Fruit fly (Drosophila melanogaster) whole organism, embryonic: Measurements from ENCODE around the gene Sf3b3.

Experiments used
- Bgb ChIP-seq: fragments of 200-800 bp; sonication (Bioruptor generic); IDR thresholded peaks from 2 replicates; pipeline ENCODE4 v1.3.6; 2022; ENCODE audit warnings: missing biosample characterization, missing genetic modification characterization; ENCODE audit not compliant: partially characterized antibody
- Blimp-1 ChIP-seq: fragments of 200-800 bp; sonication (Bioruptor generic); optimal IDR thresholded peaks from 3 replicates; lab custom pipeline; 2018; ENCODE audit warnings: missing biosample characterization, missing genetic modification characterization, mild to moderate bottlenecking, moderate library complexity, missing genetic modification reagents
- CG10321 ChIP-seq: fragments of 200-800 bp; sonication (Bioruptor generic); IDR thresholded peaks from 2 replicates; pipeline ENCODE4 v1.3.6; 2022; ENCODE audit warnings: missing biosample characterization, missing genetic modification characterization
- CG10543 ChIP-seq: fragments of 200-800 bp; sonication (Bioruptor generic); optimal IDR thresholded peaks from 3 replicates; lab custom pipeline; 2017; ENCODE audit warnings: missing biosample characterization, mild to moderate bottlenecking, missing genetic modification characterization, moderate library complexity
- CG11504 ChIP-seq: fragments of 200-800 bp; sonication (Bioruptor generic); optimal IDR thresholded peaks from 3 replicates; lab custom pipeline; 2019; ENCODE audit warnings: missing biosample characterization, mild to moderate bottlenecking, missing genetic modification characterization, moderate library complexity
- CG12155 ChIP-seq: fragments of 200-800 bp; sonication (Bioruptor generic); optimal IDR thresholded peaks from 3 replicates; lab custom pipeline; 2016; ENCODE audit warnings: missing biosample characterization, missing genetic modification characterization
- CG12236 ChIP-seq: fragments of 200-800 bp; sonication (Bioruptor generic); optimal IDR thresholded peaks from 2 replicates; lab custom pipeline; 2016; ENCODE audit warnings: missing biosample characterization, missing genetic modification characterization
- CG1233 ChIP-seq: fragments of 200-800 bp; sonication (Bioruptor generic); optimal IDR thresholded peaks from 4 replicates; lab custom pipeline; 2018; ENCODE audit warnings: missing biosample characterization, mild to moderate bottlenecking, missing genetic modification characterization
- CG12942 ChIP-seq: fragments of 200-800 bp; sonication (Bioruptor generic); optimal IDR thresholded peaks from 3 replicates; lab custom pipeline; 2016; ENCODE audit warnings: missing biosample characterization, missing genetic modification characterization
- CG14441 ChIP-seq: fragments of 200-800 bp; sonication (Bioruptor generic); IDR thresholded peaks from 2 replicates; pipeline ENCODE4 v1.3.6; 2022; ENCODE audit warnings: missing biosample characterization, missing genetic modification characterization
- CG14710 ChIP-seq: fragments of 200-800 bp; sonication (Bioruptor generic); optimal IDR thresholded peaks from 3 replicates; lab custom pipeline; 2019; ENCODE audit warnings: missing biosample characterization, mild to moderate bottlenecking, missing genetic modification characterization, moderate library complexity
- CG14860 ChIP-seq: fragments of 200-800 bp; sonication (Bioruptor generic); IDR thresholded peaks from 3 replicates; pipeline ENCODE4 v1.3.6; 2022; ENCODE audit warnings: missing biosample characterization, missing genetic modification characterization; ENCODE audit not compliant: partially characterized antibody
- CG15269 ChIP-seq: fragments of 200-800 bp; sonication (Bioruptor generic); optimal IDR thresholded peaks from 2 replicates; lab custom pipeline; 2018; ENCODE audit warnings: missing biosample characterization, mild to moderate bottlenecking, missing genetic modification characterization, moderate library complexity
- CG17802 ChIP-seq: fragments of 200-800 bp; sonication (Bioruptor generic); optimal IDR thresholded peaks from 2 replicates; lab custom pipeline; 2018; ENCODE audit warnings: missing biosample characterization, mild to moderate bottlenecking, missing genetic modification characterization, moderate library complexity
- CG18262 ChIP-seq: fragments of 200-800 bp; optimal IDR thresholded peaks from 3 replicates; lab custom pipeline; 2019; ENCODE audit warnings: missing biosample characterization, mild to moderate bottlenecking, missing genetic modification characterization, moderate library complexity
- CG3847 ChIP-seq: fragments of 200-800 bp; sonication (Bioruptor generic); IDR thresholded peaks from 2 replicates; pipeline ENCODE4 v1.3.6; 2022; ENCODE audit warnings: missing biosample characterization, missing genetic modification characterization
- CG43689 ChIP-seq: fragments of 200-800 bp; sonication (Bioruptor generic); IDR thresholded peaks from 2 replicates; pipeline ENCODE4 v1.3.6; 2022; ENCODE audit warnings: missing biosample characterization, missing genetic modification characterization
- CG6813 ChIP-seq: fragments of 200-800 bp; sonication (Bioruptor generic); optimal IDR thresholded peaks from 2 replicates; lab custom pipeline; 2017; ENCODE audit warnings: missing biosample characterization, missing genetic modification characterization, mild to moderate bottlenecking, moderate library complexity, missing genetic modification reagents
- Camta ChIP-seq: fragments of 200-800 bp; sonication (Bioruptor generic); optimal IDR thresholded peaks from 2 replicates; lab custom pipeline; 2016; ENCODE audit warnings: missing biosample characterization, missing genetic modification characterization
- CoRest ChIP-seq: fragments of 200-800 bp; sonication (Bioruptor generic); optimal IDR thresholded peaks from 3 replicates; lab custom pipeline; 2018; ENCODE audit warnings: missing biosample characterization, mild to moderate bottlenecking, missing genetic modification characterization, moderate library complexity
- Dp ChIP-seq: fragments of 200-800 bp; sonication (Bioruptor generic); optimal IDR thresholded peaks from 2 replicates; lab custom pipeline; 2018; ENCODE audit warnings: missing biosample characterization, mild to moderate bottlenecking, missing genetic modification characterization, moderate library complexity
- HLH54F ChIP-seq: fragments of 200-800 bp; sonication (Bioruptor generic); optimal IDR thresholded peaks from 3 replicates; lab custom pipeline; 2016; ENCODE audit warnings: missing biosample characterization, missing genetic modification characterization
- Hmx ChIP-seq: fragments of 200-800 bp; sonication (Bioruptor generic); optimal IDR thresholded peaks from 2 replicates; lab custom pipeline; 2016; ENCODE audit warnings: missing biosample characterization, missing genetic modification characterization
- Hr3 ChIP-seq: fragments of 200-800 bp; sonication (Bioruptor generic); optimal IDR thresholded peaks from 3 replicates; lab custom pipeline; 2016; ENCODE audit warnings: missing biosample characterization, missing genetic modification characterization
- Mes4 ChIP-seq: fragments of 200-800 bp; sonication (Bioruptor generic); optimal IDR thresholded peaks from 2 replicates; lab custom pipeline; 2016; ENCODE audit warnings: missing biosample characterization, missing genetic modification characterization
- Myb ChIP-seq: fragments of 200-800 bp; sonication (Bioruptor generic); optimal IDR thresholded peaks from 2 replicates; lab custom pipeline; 2016; ENCODE audit warnings: missing biosample characterization, missing genetic modification characterization
- NFAT ChIP-seq: fragments of 200-800 bp; sonication (Bioruptor generic); IDR thresholded peaks from 2 replicates; pipeline ENCODE4 v1.3.6; 2022; ENCODE audit warnings: missing biosample characterization, missing genetic modification characterization
- Oli ChIP-seq: fragments of 200-800 bp; sonication (Bioruptor generic); optimal IDR thresholded peaks from 2 replicates; lab custom pipeline; 2018; ENCODE audit warnings: missing biosample characterization, mild to moderate bottlenecking, missing genetic modification characterization, moderate library complexity
- Xbp1 ChIP-seq: fragments of 200-800 bp; sonication (Bioruptor generic); optimal IDR thresholded peaks from 3 replicates; lab custom pipeline; 2016; ENCODE audit warnings: missing biosample characterization, mild to moderate bottlenecking, missing genetic modification characterization
- az2 ChIP-seq: fragments of 200-800 bp; sonication (Bioruptor generic); optimal IDR thresholded peaks from 3 replicates; lab custom pipeline; 2016; ENCODE audit warnings: missing biosample characterization, missing genetic modification characterization
- bab2 ChIP-seq: fragments of 200-800 bp; sonication (Bioruptor generic); optimal IDR thresholded peaks from 2 replicates; lab custom pipeline; 2016; ENCODE audit warnings: missing biosample characterization, missing genetic modification characterization
- gro ChIP-seq: fragments of 200-800 bp; sonication (Bioruptor generic); optimal IDR thresholded peaks from 2 replicates; lab custom pipeline; 2016; ENCODE audit warnings: missing biosample characterization, missing genetic modification characterization
- ham ChIP-seq: fragments of 200-800 bp; sonication (Bioruptor generic); IDR thresholded peaks from 2 replicates; pipeline ENCODE4 v1.3.6; 2022; ENCODE audit warnings: missing biosample characterization, missing genetic modification characterization
- insv ChIP-seq, 2 experiments: fragments of 200-800 bp; sonication (Bioruptor generic); optimal IDR thresholded peaks; 3 replicates each; lab custom pipeline; 2016 to 2018; ENCODE audit warnings: missing biosample characterization in 2 of 2, missing genetic modification characterization in 2 of 2
- inv ChIP-seq: fragments of 200-800 bp; sonication (Bioruptor generic); IDR thresholded peaks from 2 replicates; pipeline ENCODE4 v1.3.6; 2022; ENCODE audit warnings: missing biosample characterization, missing genetic modification characterization; ENCODE audit not compliant: partially characterized antibody
- jumu ChIP-seq: fragments of 200-800 bp; sonication (Bioruptor generic); optimal IDR thresholded peaks from 3 replicates; lab custom pipeline; 2016; ENCODE audit warnings: missing biosample characterization, missing genetic modification characterization
- lilli ChIP-seq: fragments of 200-800 bp; sonication (Bioruptor generic); optimal IDR thresholded peaks from 3 replicates; lab custom pipeline; 2016; ENCODE audit warnings: missing biosample characterization, missing genetic modification characterization
- nerfin-2 ChIP-seq: fragments of 200-800 bp; sonication (Bioruptor generic); IDR thresholded peaks from 2 replicates; pipeline ENCODE4 v1.3.6; 2022; ENCODE audit warnings: missing biosample characterization, missing genetic modification characterization; ENCODE audit not compliant: partially characterized antibody
- pfk ChIP-seq: fragments of 200-800 bp; sonication (Bioruptor generic); optimal IDR thresholded peaks from 2 replicates; lab custom pipeline; 2018; ENCODE audit warnings: missing biosample characterization, mild to moderate bottlenecking, missing genetic modification characterization, moderate library complexity
- phol ChIP-seq: fragments of 200-800 bp; sonication (Bioruptor generic); optimal IDR thresholded peaks from 3 replicates; lab custom pipeline; 2018; ENCODE audit warnings: missing biosample characterization, mild to moderate bottlenecking, missing genetic modification characterization, moderate library complexity
- pnt ChIP-seq: fragments of 200-800 bp; sonication (Bioruptor generic); optimal IDR thresholded peaks from 3 replicates; lab custom pipeline; 2016; ENCODE audit warnings: missing biosample characterization, missing genetic modification characterization
- prd ChIP-seq, 3 experiments: fragments of >200 bp in 2 of 3; fragments of 200-800 bp in 1 of 3; sonication (Bioruptor generic) in 1 of 3; optimal IDR thresholded peaks in 2 of 3; IDR thresholded peaks in 1 of 3; 2 replicates in 2 of 3; 3 replicates in 1 of 3; pipeline versions ENCODE4 v1.3.6 to Lab custom; 2017 to 2022; ENCODE audit warnings: missing biosample characterization in 1 of 3, missing genetic modification characterization in 1 of 3
- psq ChIP-seq: fragments of 200-800 bp; sonication (Bioruptor generic); optimal IDR thresholded peaks from 2 replicates; lab custom pipeline; 2017; ENCODE audit warnings: missing biosample characterization, missing genetic modification characterization
- ranshi ChIP-seq: fragments of 200-800 bp; sonication (Bioruptor generic); IDR thresholded peaks from 2 replicates; pipeline ENCODE4 v1.3.6; 2022; ENCODE audit warnings: missing biosample characterization, missing genetic modification characterization
- repo ChIP-seq: fragments of 200-800 bp; sonication (Bioruptor generic); optimal IDR thresholded peaks from 2 replicates; lab custom pipeline; 2016; ENCODE audit warnings: missing biosample characterization, missing genetic modification characterization
- slbo ChIP-seq: fragments of 200-800 bp; sonication (Bioruptor generic); IDR thresholded peaks from 2 replicates; pipeline ENCODE4 v1.3.6; 2022; ENCODE audit warnings: missing biosample characterization, missing genetic modification characterization
- slp2 ChIP-seq: fragments of 200-800 bp; sonication (Bioruptor generic); optimal IDR thresholded peaks from 2 replicates; lab custom pipeline; 2016; ENCODE audit warnings: missing biosample characterization, missing genetic modification characterization
- stwl ChIP-seq: fragments of 200-800 bp; sonication (Bioruptor generic); optimal IDR thresholded peaks from 3 replicates; lab custom pipeline; 2018; ENCODE audit warnings: missing biosample characterization, mild to moderate bottlenecking, missing genetic modification characterization, moderate library complexity
- sug ChIP-seq: fragments of 200-800 bp; optimal IDR thresholded peaks from 2 replicates; lab custom pipeline; 2019; ENCODE audit warnings: missing biosample characterization, mild to moderate bottlenecking, missing genetic modification characterization, moderate library complexity

The Sf3b3 gene

DNA sequence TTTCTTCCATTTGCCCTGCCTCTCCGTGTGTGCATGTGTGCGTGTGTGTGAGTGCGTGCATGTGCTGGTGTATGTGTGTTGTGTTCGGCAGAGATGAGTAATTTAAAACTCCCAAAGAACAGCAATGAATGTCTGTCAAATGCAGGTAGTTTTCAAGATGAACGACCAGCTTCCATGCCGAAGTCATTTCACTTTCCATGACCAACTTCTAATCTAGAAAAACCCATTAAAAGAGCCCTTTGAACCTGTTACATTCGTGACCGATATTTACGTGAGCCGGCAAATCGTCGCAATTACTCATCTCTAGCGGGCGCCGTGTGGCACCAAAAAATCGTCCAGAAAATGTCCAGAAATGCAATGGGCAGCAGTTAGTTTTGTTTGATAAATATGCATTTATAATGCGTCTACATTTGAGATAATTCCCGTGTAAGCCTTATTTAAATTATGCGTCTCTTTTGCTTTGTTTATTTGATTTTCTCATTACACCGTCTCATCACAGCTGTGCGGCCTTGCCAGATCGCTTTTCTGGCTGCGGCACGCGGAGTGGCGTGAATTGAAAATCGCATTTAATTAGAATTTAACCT, 39.3 kb upstream of the Sf3b3 start (continued):
- TF ChIP-seq lilli (GFP tag; lab: Kevin White, UChicago) (peak; percentile 66), az2 (GFP tag; lab: Kevin White, UChicago) (peak; percentile 46), NFAT (GFP tag; lab: Robert Waterston, UW) (0 out of 2 replicates have a peak, but pooled peaks have one; percentile 16), gro (peak; percentile 75), Hmx (GFP tag; lab: Kevin White, UChicago) (no peak), ranshi (GFP tag; lab: Robert Waterston, UW) (peak; percentile 26; the same call in 1 of the 2 replicates), ham (GFP tag; lab: Robert Waterston, UW) (no peak), CG10321 (no peak), CG11504 (peak; percentile 41), slp2 (GFP tag; lab: Kevin White, UChicago) (peak; percentile 60), CG14860 (peak; percentile 80; the same call in 2 of the 3 replicates), CG10543 (GFP tag; lab: Kevin White, UChicago) (peak; percentile 26), Myb (GFP tag; lab: Kevin White, UChicago) (peak; percentile 63), CG6813 (GFP tag; lab: Kevin White, UChicago) (no peak), CG43689 (GFP tag; lab: Robert Waterston, UW) (no peak), HLH54F (GFP tag; lab: Kevin White, UChicago) (peak; percentile 51), jumu (GFP tag; lab: Kevin White, UChicago) (peak; percentile 72), CoRest (tag; lab: Kevin White, UChicago) (peak; percentile 44), Xbp1 (peak; percentile 47), bab2 (GFP tag; lab: Kevin White, UChicago) (peak; percentile 38), prd (optimal IDR thresholded peaks at IDR 0.05; lab: Kevin White, UChicago) (no peak), prd (GFP tag; IDR thresholded peaks at IDR 0.05; lab: Robert Waterston, UW) (peak; percentile 69), CG18262 (tag; lab: Kevin White, UChicago) (no peak), insv (GFP tag; optimal IDR thresholded peaks at IDR 0.05; lab: Kevin White, UChicago) (peak in 1 of 2 experiments; percentile 32), Mes4 (GFP tag; lab: Kevin White, UChicago) (peak; percentile 19), Dp (GFP tag; lab: Kevin White, UChicago) (peak; percentile 42), Oli (tag; lab: Kevin White, UChicago) (peak; percentile 12), CG1233 (GFP tag; lab: Kevin White, UChicago) (no peak), sug (peak; percentile 54), stwl (tag; lab: Kevin White, UChicago) (peak; percentile 30), CG12942 (GFP tag; lab: Kevin White, UChicago) (peak; percentile 11), psq (GFP tag; lab: Kevin White, UChicago) (no peak), CG12155 (GFP tag; lab: Kevin White, UChicago) (peak; percentile 41), pnt (peak; percentile 37), repo (GFP tag; lab: Kevin White, UChicago) (peak; percentile 10), CG14710 (tag; lab: Kevin White, UChicago) (peak; percentile 45), pfk (GFP tag; lab: Kevin White, UChicago) (no peak), phol (tag; lab: Kevin White, UChicago) (peak; percentile 57), CG14441 (peak; percentile 30; the same call in 1 of the 2 replicates), Blimp-1 (GFP tag; lab: Kevin White, UChicago) (peak; percentile 45), nerfin-2 (peak; percentile 76), Hr3 (GFP tag; lab: Kevin White, UChicago) (peak; percentile 40), Camta (peak; percentile 20), CG15269 (tag; lab: Kevin White, UChicago) (peak; percentile 18), CG17802 (tag; lab: Kevin White, UChicago) (no peak), inv (peak; percentile 80), slbo (peak; percentile 61), Bgb (GFP tag; lab: Robert Waterston, UW) (peak; percentile 71), CG3847 (GFP tag; lab: Robert Waterston, UW) (peak; percentile 66), CG12236 (no peak)
